Worm (Caenorhabditis elegans) whole organism, late embryonic: ENCODE results near the gene str-139.

Experiments used
- C08G9.2 ChIP-seq: sonication (generic microtip); optimal IDR thresholded peaks from 2 replicates; lab custom pipeline; 2016; ENCODE audit warnings: mild to moderate bottlenecking, missing genetic modification characterization, moderate library complexity, missing compliant biosample characterization
- C38D4.7 ChIP-seq: fragments of 200-800 bp; sonication (Bioruptor generic); optimal IDR thresholded peaks from 2 replicates; lab custom pipeline; 2018; ENCODE audit warnings: mild to moderate bottlenecking, missing genetic modification characterization, moderate library complexity, missing compliant biosample characterization
- K02D7.2 ChIP-seq: sonication (generic microtip); optimal IDR thresholded peaks from 2 replicates; lab custom pipeline; 2017; ENCODE audit warnings: mild to moderate bottlenecking, missing genetic modification characterization, missing compliant biosample characterization
- K09A11.1 ChIP-seq: sonication (generic microtip); optimal IDR thresholded peaks from 2 replicates; lab custom pipeline; 2017; ENCODE audit warnings: antibody characterized with exemption, mild to moderate bottlenecking, missing genetic modification characterization, missing compliant biosample characterization; ENCODE audit not compliant: insufficient read depth
- T23F11.4 ChIP-seq: fragments of 200-800 bp; sonication (Bioruptor generic); optimal IDR thresholded peaks from 2 replicates; lab custom pipeline; 2018; ENCODE audit warnings: mild to moderate bottlenecking, missing genetic modification characterization, missing compliant biosample characterization
- Y22D7AL.16 ChIP-seq: sonication (generic microtip); optimal IDR thresholded peaks from 2 replicates; lab custom pipeline; 2016; ENCODE audit warnings: missing genetic modification characterization, missing compliant biosample characterization
- ama-1 ChIP-seq: fragments of 150-350 bp; optimal IDR thresholded peaks from 2 replicates; lab custom pipeline; 2014
- ceh-2 ChIP-seq: sonication (generic microtip); optimal IDR thresholded peaks from 2 replicates; lab custom pipeline; 2016; ENCODE audit warnings: missing genotype, missing genetic modification characterization, missing compliant biosample characterization
- ceh-22 ChIP-seq: sonication (generic microtip); optimal IDR thresholded peaks from 2 replicates; lab custom pipeline; 2017; ENCODE audit warnings: missing biosample characterization, missing genetic modification characterization
- ceh-31 ChIP-seq: sonication (generic microtip); optimal IDR thresholded peaks from 2 replicates; lab custom pipeline; 2016; ENCODE audit warnings: missing genetic modification characterization, missing compliant biosample characterization
- ceh-45 ChIP-seq: fragments of 200-800 bp; sonication (Bioruptor generic); IDR thresholded peaks from 2 replicates; pipeline ENCODE4 v1.3.6; 2022; ENCODE audit warnings: missing genetic modification reagents, missing genetic modification characterization, missing compliant biosample characterization
- ceh-6 ChIP-seq: fragments of 200-800 bp; sonication (Bioruptor generic); optimal IDR thresholded peaks from 2 replicates; lab custom pipeline; 2018; ENCODE audit warnings: mild to moderate bottlenecking, missing genetic modification characterization, missing compliant biosample characterization
- che-1 ChIP-seq: sonication (generic microtip); optimal IDR thresholded peaks from 2 replicates; lab custom pipeline; 2016; ENCODE audit warnings: mild to moderate bottlenecking, missing genetic modification characterization, missing compliant biosample characterization
- dmd-4 ChIP-seq: sonication (generic microtip); optimal IDR thresholded peaks from 2 replicates; lab custom pipeline; 2016; ENCODE audit warnings: borderline replicate concordance, missing genetic modification characterization, missing compliant biosample characterization
- elt-2 ChIP-seq: sonication (generic microtip); optimal IDR thresholded peaks from 2 replicates; lab custom pipeline; 2016; ENCODE audit warnings: missing genetic modification reagents, missing genetic modification characterization, missing compliant biosample characterization
- ets-4 ChIP-seq: sonication (generic microtip); optimal IDR thresholded peaks from 2 replicates; lab custom pipeline; 2016; ENCODE audit warnings: missing genetic modification characterization, missing compliant biosample characterization
- eyg-1 ChIP-seq: sonication (generic microtip); optimal IDR thresholded peaks from 2 replicates; lab custom pipeline; 2016; ENCODE audit warnings: missing genotype, missing genetic modification characterization, missing compliant biosample characterization
- fax-1 ChIP-seq: sonication (generic microtip); optimal IDR thresholded peaks from 2 replicates; lab custom pipeline; 2016; ENCODE audit warnings: missing genotype, missing genetic modification characterization, missing compliant biosample characterization
- gmeb-2 ChIP-seq: sonication (generic microtip); optimal IDR thresholded peaks from 2 replicates; lab custom pipeline; 2016; ENCODE audit warnings: missing genetic modification characterization, inconsistent platforms, missing compliant biosample characterization
- hlh-30 ChIP-seq: sonication (generic microtip); optimal IDR thresholded peaks from 2 replicates; lab custom pipeline; 2017; ENCODE audit warnings: antibody characterized with exemption, missing genetic modification characterization, missing compliant biosample characterization; ENCODE audit not compliant: insufficient read depth
- hlh-6 ChIP-seq: sonication (generic microtip); optimal IDR thresholded peaks from 2 replicates; lab custom pipeline; 2016; ENCODE audit warnings: missing genotype, missing genetic modification characterization, missing compliant biosample characterization
- lim-6 ChIP-seq: sonication (generic microtip); optimal IDR thresholded peaks from 2 replicates; lab custom pipeline; 2016; ENCODE audit warnings: missing genetic modification characterization, missing compliant biosample characterization
- madf-2 ChIP-seq: sonication (generic microtip); optimal IDR thresholded peaks from 2 replicates; lab custom pipeline; 2017; ENCODE audit warnings: missing genetic modification characterization, missing compliant biosample characterization
- pag-3 ChIP-seq: sonication (generic microtip); optimal IDR thresholded peaks from 2 replicates; lab custom pipeline; 2016; ENCODE audit warnings: missing compliant biosample characterization, missing genetic modification characterization, borderline replicate concordance
- pha-2 ChIP-seq: sonication (generic microtip); optimal IDR thresholded peaks from 2 replicates; lab custom pipeline; 2017; ENCODE audit warnings: mild to moderate bottlenecking, missing genetic modification characterization, missing compliant biosample characterization
- pha-4 ChIP-seq: fragments of 150-350 bp; optimal IDR thresholded peaks from 2 replicates; lab custom pipeline; 2018; ENCODE audit warnings: missing biosample characterization, missing genetic modification reagents, missing genetic modification characterization
- sdc-2 ChIP-seq: sonication (generic microtip); optimal IDR thresholded peaks from 2 replicates; lab custom pipeline; 2016; ENCODE audit warnings: missing genotype, missing genetic modification characterization, missing compliant biosample characterization
- sox-2 ChIP-seq: fragments of 200-800 bp; sonication (Bioruptor generic); IDR thresholded peaks from 2 replicates; pipeline ENCODE4 v1.3.6; 2022; ENCODE audit warnings: missing genetic modification reagents, missing genetic modification characterization, missing compliant biosample characterization
- sox-4 ChIP-seq: sonication (generic microtip); optimal IDR thresholded peaks from 2 replicates; lab custom pipeline; 2017; ENCODE audit warnings: mild to moderate bottlenecking, missing genetic modification characterization, inconsistent platforms, missing compliant biosample characterization
- syd-9 ChIP-seq: sonication (generic microtip); optimal IDR thresholded peaks from 2 replicates; lab custom pipeline; 2016; ENCODE audit warnings: mild to moderate bottlenecking, missing genetic modification characterization, moderate library complexity, missing compliant biosample characterization
- ttx-3 ChIP-seq: sonication (generic microtip); optimal IDR thresholded peaks from 2 replicates; lab custom pipeline; 2016; ENCODE audit warnings: missing genetic modification reagents, missing genetic modification characterization, missing compliant biosample characterization
- unc-3 ChIP-seq, 2 experiments: fragments of 200-800 bp in 1 of 2; sonication (Bioruptor generic) in 1 of 2; sonication (generic microtip) in 1 of 2; conservative IDR thresholded peaks in 1 of 2; optimal IDR thresholded peaks in 1 of 2; 2 replicates each; pipeline versions ENCODE4 v1.3.6 to Lab custom; 2016 to 2022; ENCODE audit warnings: missing compliant biosample characterization in 2 of 2, missing genetic modification characterization in 2 of 2, missing genetic modification reagents in 1 of 2
- ztf-16 ChIP-seq: sonication (generic microtip); optimal IDR thresholded peaks from 2 replicates; lab custom pipeline; 2017; ENCODE audit warnings: missing genetic modification characterization, missing compliant biosample characterization

The str-139 gene

ce11 chrV:8062074-8062473, at the start of gene str-139:
str-139 (minus strand) TSS chrV:8062174.
- TF ChIP-seq lim-6 (tag; lab: Kevin White, UChicago): no peak
- TF ChIP-seq eyg-1 (tag; lab: Kevin White, UChicago): no peak
- no peak for TF ChIP-seq pha-2 (tag; lab: Kevin White, UChicago)
- no peak for TF ChIP-seq C38D4.7 (GFP tag; lab: Kevin White, UChicago)
- no peak for TF ChIP-seq madf-2 (tag; lab: Kevin White, UChicago)
- no peak for TF ChIP-seq sox-2 (GFP tag; lab: Robert Waterston, UW)
- TF ChIP-seq ztf-16 (tag; lab: Kevin White, UChicago): no peak
- TF ChIP-seq ceh-45: no peak
- TF ChIP-seq, all 69 proteins: peak for 0

ce11 chrV:8110816-8111215, 48.8 kb upstream of the str-139 start:
- TF ChIP-seq dmd-4 (no peak), ceh-6 (GFP tag; lab: Kevin White, UChicago) (no peak), ama-1 (lab: Kevin White, UChicago) (no peak), unc-3 (GFP tag; conservative IDR thresholded peaks at IDR 0.05; lab: Robert Waterston, UW) (no peak), unc-3 (tag; optimal IDR thresholded peaks at IDR 0.05; lab: Kevin White, UChicago) (no peak), ceh-22 (tag; lab: Kevin White, UChicago) (no peak), gmeb-2 (tag; lab: Kevin White, UChicago) (no peak), ceh-2 (tag; lab: Kevin White, UChicago) (no peak)

- TF ChIP-seq syd-9 (tag; lab: Kevin White, UChicago) (no peak), elt-2 (no peak), ttx-3 (tag; lab: Kevin White, UChicago) (no peak)
Measured at ce11 chrV:8108670-8109069, 46.7 kb upstream of the str-139 start, which contains the start of gene myo-5. myo-5 (plus strand) TSS chrV:8108970.

- TF ChIP-seq C08G9.2 (tag; lab: Kevin White, UChicago): no peak
- no peak for TF ChIP-seq K02D7.2 (tag; lab: Kevin White, UChicago)
- TF ChIP-seq sox-4: no peak
- TF ChIP-seq, all 69 proteins: peak for 0
Measured at ce11 chrV:8104473-8104872, 42.5 kb upstream of the str-139 start, which contains the start of gene srlf-16. srlf-16 (plus strand) TSS chrV:8104773.

ce11 chrV:8102960-8103359, 41.0 kb upstream of the str-139 start, which contains the start of gene str-90:
str-90 (plus strand) TSS chrV:8103260.
- TF ChIP-seq T23F11.4 (GFP tag; lab: Kevin White, UChicago) (no peak), che-1 (no peak), eyg-1 (tag; lab: Kevin White, UChicago) (no peak), pha-4 (tag; lab: Kevin White, UChicago) (no peak), Y22D7AL.16 (tag; lab: Kevin White, UChicago) (no peak), fax-1 (tag; lab: Kevin White, UChicago) (no peak), sdc-2 (tag; lab: Kevin White, UChicago) (no peak), gmeb-2 (tag; lab: Kevin White, UChicago) (no peak), ets-4 (tag; lab: Kevin White, UChicago) (no peak), hlh-6 (tag; lab: Kevin White, UChicago) (no peak), pha-2 (tag; lab: Kevin White, UChicago) (no peak), K09A11.1 (tag; lab: Kevin White, UChicago) (no peak), hlh-30 (tag; lab: Kevin White, UChicago) (no peak), elt-2 (no peak), dmd-4 (no peak), ceh-31 (no peak), madf-2 (tag; lab: Kevin White, UChicago) (no peak), pag-3 (no peak)
